Fruit fly (Drosophila melanogaster) whole organism, embryonic: ENCODE results near the gene CG3117.
A peak's percentile ranks its signal among the peaks of the same experiment; 100 is the strongest.

ENCODE experiments used
- Bgb ChIP-seq: fragments of 200-800 bp; sonication (Bioruptor generic); IDR thresholded peaks from 2 replicates; pipeline ENCODE4 v1.3.6; 2022; ENCODE audit warnings: missing biosample characterization, missing genetic modification characterization; ENCODE audit not compliant: partially characterized antibody
- CG10321 ChIP-seq: fragments of 200-800 bp; sonication (Bioruptor generic); IDR thresholded peaks from 2 replicates; pipeline ENCODE4 v1.3.6; 2022; ENCODE audit warnings: missing biosample characterization, missing genetic modification characterization
- CG11504 ChIP-seq: fragments of 200-800 bp; sonication (Bioruptor generic); optimal IDR thresholded peaks from 3 replicates; lab custom pipeline; 2019; ENCODE audit warnings: missing biosample characterization, mild to moderate bottlenecking, missing genetic modification characterization, moderate library complexity
- CG12155 ChIP-seq: fragments of 200-800 bp; sonication (Bioruptor generic); optimal IDR thresholded peaks from 3 replicates; lab custom pipeline; 2016; ENCODE audit warnings: missing biosample characterization, missing genetic modification characterization
- CG12391 ChIP-seq: fragments of 200-800 bp; sonication (Bioruptor generic); optimal IDR thresholded peaks from 3 replicates; lab custom pipeline; 2018; ENCODE audit warnings: missing biosample characterization, mild to moderate bottlenecking, missing genetic modification characterization, moderate library complexity
- CG14050 ChIP-seq: fragments of 200-800 bp; sonication (Bioruptor generic); IDR thresholded peaks from 3 replicates; pipeline ENCODE4 v1.3.6; 2022; ENCODE audit warnings: missing biosample characterization, missing genetic modification characterization
- CG1602 ChIP-seq: fragments of 200-800 bp; sonication (Bioruptor generic); optimal IDR thresholded peaks from 3 replicates; lab custom pipeline; 2016; ENCODE audit warnings: missing biosample characterization, missing genetic modification characterization
- CG17328 ChIP-seq: fragments of 200-800 bp; sonication (Bioruptor generic); IDR thresholded peaks from 2 replicates; pipeline ENCODE4 v1.3.6; 2022; ENCODE audit warnings: missing biosample characterization, missing genetic modification characterization
- CG1832 ChIP-seq: fragments of 200-800 bp; sonication (Bioruptor generic); optimal IDR thresholded peaks from 2 replicates; lab custom pipeline; 2017; ENCODE audit warnings: missing biosample characterization, mild to moderate bottlenecking, missing genetic modification characterization, inconsistent platforms
- CG30431 ChIP-seq: fragments of 200-800 bp; sonication (Bioruptor generic); optimal IDR thresholded peaks from 2 replicates; lab custom pipeline; 2017; ENCODE audit warnings: missing biosample characterization, missing genetic modification characterization
- CG31365 ChIP-seq: fragments of 200-800 bp; sonication (Bioruptor generic); optimal IDR thresholded peaks from 2 replicates; lab custom pipeline; 2018; ENCODE audit warnings: missing biosample characterization, mild to moderate bottlenecking, missing genetic modification characterization
- CG32767 ChIP-seq: fragments of 200-800 bp; sonication (Bioruptor generic); IDR thresholded peaks from 2 replicates; pipeline ENCODE4 v1.3.6; 2022; ENCODE audit warnings: missing biosample characterization, missing genetic modification characterization
- CG4282 ChIP-seq: fragments of 200-800 bp; sonication (Bioruptor generic); optimal IDR thresholded peaks from 2 replicates; lab custom pipeline; 2016; ENCODE audit warnings: missing biosample characterization, missing genetic modification characterization
- CG4424 ChIP-seq: fragments of 200-800 bp; sonication (Bioruptor generic); optimal IDR thresholded peaks from 3 replicates; lab custom pipeline; 2016; ENCODE audit warnings: missing biosample characterization, missing genetic modification characterization
- CG6254 ChIP-seq: fragments of 200-800 bp; sonication (Bioruptor generic); optimal IDR thresholded peaks from 3 replicates; lab custom pipeline; 2017; ENCODE audit warnings: mild to moderate bottlenecking, missing biosample characterization, missing genetic modification reagents, missing genetic modification characterization
- CG6654 ChIP-seq: fragments of 200-800 bp; sonication (Bioruptor generic); optimal IDR thresholded peaks from 2 replicates; lab custom pipeline; 2017; ENCODE audit warnings: missing biosample characterization, mild to moderate bottlenecking, missing genetic modification characterization
- CG7357 ChIP-seq: fragments of 200-800 bp; sonication (Bioruptor generic); IDR thresholded peaks from 3 replicates; pipeline ENCODE4 v1.3.6; 2022; ENCODE audit warnings: missing biosample characterization, missing genetic modification characterization
- CG7839 ChIP-seq: fragments of 200-800 bp; sonication (Bioruptor generic); optimal IDR thresholded peaks from 3 replicates; lab custom pipeline; 2018; ENCODE audit warnings: missing biosample characterization, mild to moderate bottlenecking, missing genetic modification characterization, moderate library complexity
- CG8388 ChIP-seq: fragments of 200-800 bp; sonication (Bioruptor generic); optimal IDR thresholded peaks from 2 replicates; lab custom pipeline; 2019; ENCODE audit warnings: missing biosample characterization, mild to moderate bottlenecking, missing genetic modification characterization, moderate library complexity
- CG9609 ChIP-seq: fragments of 200-800 bp; sonication (Bioruptor generic); optimal IDR thresholded peaks from 3 replicates; lab custom pipeline; 2016; ENCODE audit warnings: missing biosample characterization, missing genetic modification characterization
- CG9797 ChIP-seq: fragments of 200-800 bp; sonication (Bioruptor generic); optimal IDR thresholded peaks from 3 replicates; lab custom pipeline; 2018; ENCODE audit warnings: missing biosample characterization, mild to moderate bottlenecking, missing genetic modification characterization
- Chrac-16 ChIP-seq: fragments of 200-800 bp; sonication (Bioruptor generic); optimal IDR thresholded peaks from 3 replicates; lab custom pipeline; 2016; ENCODE audit warnings: missing biosample characterization, missing genetic modification characterization
- D ChIP-seq, 2 experiments: fragments of 200-800 bp in 1 of 2; fragments of >200 bp in 1 of 2; sonication (Bioruptor generic) in 1 of 2; optimal IDR thresholded peaks; 2 replicates in 1 of 2; 3 replicates in 1 of 2; lab custom pipeline; 2017; ENCODE audit warnings: mild to moderate bottlenecking in 1 of 2, missing biosample characterization in 1 of 2, missing genetic modification characterization in 1 of 2, missing genetic modification reagents in 1 of 2
- Doc2 ChIP-seq: fragments of 200-800 bp; sonication (Bioruptor generic); IDR thresholded peaks from 2 replicates; pipeline ENCODE4 v1.3.6; 2022; ENCODE audit warnings: missing biosample characterization, missing genetic modification characterization
- E2f1 ChIP-seq: fragments of 200-800 bp; sonication (Bioruptor generic); IDR thresholded peaks from 2 replicates; pipeline ENCODE4 v1.3.6; 2022; ENCODE audit warnings: missing biosample characterization, missing genetic modification characterization
- HLH54F ChIP-seq: fragments of 200-800 bp; sonication (Bioruptor generic); optimal IDR thresholded peaks from 3 replicates; lab custom pipeline; 2016; ENCODE audit warnings: missing biosample characterization, missing genetic modification characterization
- ash1 ChIP-seq: fragments of 200-800 bp; sonication (Bioruptor generic); optimal IDR thresholded peaks from 2 replicates; lab custom pipeline; 2018; ENCODE audit warnings: missing biosample characterization, mild to moderate bottlenecking, missing genetic modification characterization
- ato ChIP-seq: fragments of 200-800 bp; sonication (Bioruptor generic); IDR thresholded peaks from 2 replicates; pipeline ENCODE4 v1.3.6; 2022; ENCODE audit warnings: missing biosample characterization, missing genetic modification characterization; ENCODE audit not compliant: partially characterized antibody
- bbx ChIP-seq: fragments of 200-800 bp; sonication (Bioruptor generic); IDR thresholded peaks from 2 replicates; pipeline ENCODE4 v1.3.6; 2022; ENCODE audit warnings: missing biosample characterization, missing genetic modification characterization; ENCODE audit not compliant: partially characterized antibody
- bigmax ChIP-seq: fragments of 200-800 bp; sonication (Bioruptor generic); optimal IDR thresholded peaks from 2 replicates; lab custom pipeline; 2018; ENCODE audit warnings: missing biosample characterization, mild to moderate bottlenecking, missing genetic modification characterization
- bowl ChIP-seq: fragments of 200-800 bp; sonication (Bioruptor generic); IDR thresholded peaks from 2 replicates; pipeline ENCODE4 v1.3.6; 2022; ENCODE audit warnings: missing biosample characterization, missing genetic modification characterization
- cg ChIP-seq: fragments of 200-800 bp; sonication (Bioruptor generic); optimal IDR thresholded peaks from 3 replicates; lab custom pipeline; 2019; ENCODE audit warnings: missing biosample characterization, mild to moderate bottlenecking, missing genetic modification characterization, moderate library complexity
- crol ChIP-seq: fragments of 200-800 bp; sonication (Bioruptor generic); IDR thresholded peaks from 2 replicates; pipeline ENCODE4 v1.3.6; 2022; ENCODE audit warnings: missing biosample characterization, missing genetic modification characterization
- da ChIP-seq: fragments of 200-800 bp; sonication (Bioruptor generic); optimal IDR thresholded peaks from 2 replicates; lab custom pipeline; 2016; ENCODE audit warnings: missing biosample characterization, missing genetic modification characterization
- exex ChIP-seq: fragments of 200-800 bp; sonication (Bioruptor generic); optimal IDR thresholded peaks from 4 replicates; lab custom pipeline; 2018; ENCODE audit warnings: missing biosample characterization, mild to moderate bottlenecking, missing genetic modification characterization, moderate library complexity
- fd102C ChIP-seq: fragments of 200-800 bp; sonication (Bioruptor generic); optimal IDR thresholded peaks from 2 replicates; lab custom pipeline; 2018; ENCODE audit warnings: missing biosample characterization, mild to moderate bottlenecking, missing genetic modification characterization, moderate library complexity
- fu2 ChIP-seq: fragments of 200-800 bp; sonication (Bioruptor generic); optimal IDR thresholded peaks from 2 replicates; lab custom pipeline; 2016; ENCODE audit warnings: missing biosample characterization, missing genetic modification characterization
- hth ChIP-seq: fragments of >200 bp; optimal IDR thresholded peaks from 2 replicates; lab custom pipeline; 2017; ENCODE audit warnings: inconsistent platforms
- ind ChIP-seq: fragments of 200-800 bp; sonication (Bioruptor generic); optimal IDR thresholded peaks from 3 replicates; lab custom pipeline; 2016; ENCODE audit warnings: missing biosample characterization, missing genetic modification characterization
- odd ChIP-seq: fragments of 200-800 bp; sonication (Bioruptor generic); optimal IDR thresholded peaks from 2 replicates; lab custom pipeline; 2017; ENCODE audit warnings: missing biosample characterization, mild to moderate bottlenecking, missing genetic modification characterization
- onecut ChIP-seq: fragments of 200-800 bp; sonication (Bioruptor generic); IDR thresholded peaks from 2 replicates; pipeline ENCODE4 v1.3.6; 2022; ENCODE audit warnings: missing biosample characterization, missing genetic modification characterization
- repo ChIP-seq: fragments of 200-800 bp; sonication (Bioruptor generic); optimal IDR thresholded peaks from 2 replicates; lab custom pipeline; 2016; ENCODE audit warnings: missing biosample characterization, missing genetic modification characterization
- row ChIP-seq: fragments of 200-800 bp; sonication (Bioruptor generic); IDR thresholded peaks from 3 replicates; pipeline ENCODE4 v1.3.6; 2022; ENCODE audit warnings: missing biosample characterization, missing genetic modification characterization
- sqz ChIP-seq: fragments of 200-800 bp; sonication (Bioruptor generic); optimal IDR thresholded peaks from 3 replicates; lab custom pipeline; 2018; ENCODE audit warnings: missing biosample characterization, mild to moderate bottlenecking, missing genetic modification characterization
- tin ChIP-seq: fragments of 200-800 bp; sonication (Bioruptor generic); optimal IDR thresholded peaks from 3 replicates; lab custom pipeline; 2016; ENCODE audit warnings: missing biosample characterization, missing genetic modification characterization
- vvl ChIP-seq: fragments of 200-800 bp; sonication (Bioruptor generic); IDR thresholded peaks from 2 replicates; pipeline ENCODE4 v1.3.6; 2022; ENCODE audit warnings: missing biosample characterization, missing genetic modification characterization
- zen ChIP-seq: fragments of 200-800 bp; sonication (Bioruptor generic); optimal IDR thresholded peaks from 3 replicates; lab custom pipeline; 2018; ENCODE audit warnings: missing biosample characterization, mild to moderate bottlenecking, missing genetic modification characterization, moderate library complexity
- zen2 ChIP-seq: fragments of 200-800 bp; sonication (Bioruptor generic); IDR thresholded peaks from 3 replicates; pipeline ENCODE4 v1.3.6; 2022; ENCODE audit warnings: missing biosample characterization, missing genetic modification characterization; ENCODE audit not compliant: partially characterized antibody
- zfh1 ChIP-seq: fragments of 200-800 bp; sonication (Bioruptor generic); IDR thresholded peaks from 3 replicates; pipeline ENCODE4 v1.3.6; 2022; ENCODE audit warnings: missing biosample characterization, missing genetic modification characterization

CG3117 gene

dm6 chr2L:2884683-2885502 lies 37.9 kb upstream of the CG3117 start (continued):
- TF ChIP-seq exex, result peak; percentile 55
- TF ChIP-seq cg (GFP tag; lab: Kevin White, UChicago), result peak; percentile 69
- TF ChIP-seq sqz (GFP tag; lab: Kevin White, UChicago), result no peak
- TF ChIP-seq CG30431 (GFP tag; lab: Kevin White, UChicago), result no peak
- TF ChIP-seq row, result peak; percentile 78
- TF ChIP-seq ato (GFP tag; lab: Robert Waterston, UW), result peak; percentile 52
- no peak for TF ChIP-seq CG12155 (GFP tag; lab: Kevin White, UChicago)
- TF ChIP-seq odd, result no peak
- TF ChIP-seq CG6654 (GFP tag; lab: Kevin White, UChicago), result no peak
- TF ChIP-seq bigmax (GFP tag; lab: Kevin White, UChicago), result peak; percentile 40
- TF ChIP-seq CG4282 (GFP tag; lab: Kevin White, UChicago), result no peak
- TF ChIP-seq fu2, result no peak
- TF ChIP-seq Bgb (GFP tag; lab: Robert Waterston, UW), result peak; percentile 59
- TF ChIP-seq bbx (GFP tag; lab: Robert Waterston, UW), result peak; percentile 70; the same call in 1 of the 2 replicates
- peak; percentile 15 for TF ChIP-seq fd102C (GFP tag; lab: Kevin White, UChicago)
- no peak for TF ChIP-seq CG12391 (tag; lab: Kevin White, UChicago)
- peak; percentile 68 for TF ChIP-seq da (GFP tag; lab: Kevin White, UChicago)
- peak; percentile 68 for TF ChIP-seq vvl (GFP tag; lab: Robert Waterston, UW)
- peak; percentile 58 for TF ChIP-seq onecut (GFP tag; lab: Robert Waterston, UW)
- TF ChIP-seq Chrac-16 (GFP tag; lab: Kevin White, UChicago), result no peak
- peak; percentile 37; the same call in 1 of the 2 replicates for TF ChIP-seq E2f1
- peak; percentile 4 for TF ChIP-seq CG8388 (GFP tag; lab: Kevin White, UChicago)
- TF ChIP-seq CG7357 (GFP tag; lab: Robert Waterston, UW), result no peak
- peak; percentile 48; the same call in 1 of the 2 replicates for TF ChIP-seq crol
- TF ChIP-seq Doc2 (GFP tag; lab: Robert Waterston, UW), result no peak
- no peak for TF ChIP-seq CG32767
- no peak for TF ChIP-seq zen (tag; lab: Kevin White, UChicago)
- peak; percentile 27 for TF ChIP-seq HLH54F
- no peak; the same call in 2 of the 3 replicates for TF ChIP-seq zen2 (GFP tag; lab: Robert Waterston, UW)
- TF ChIP-seq CG1602 (GFP tag; lab: Kevin White, UChicago), result no peak
- TF ChIP-seq hth, result no peak
- TF ChIP-seq CG6254 (GFP tag; lab: Kevin White, UChicago), result no peak
- peak; percentile 64; the same call in 2 of the 3 replicates for TF ChIP-seq zfh1 (GFP tag; lab: Robert Waterston, UW)
- TF ChIP-seq CG31365 (tag; lab: Kevin White, UChicago), result peak; percentile 44
- no peak for TF ChIP-seq CG4424
- 0 out of 2 replicates have a peak, but pooled peaks have one; percentile 48 for TF ChIP-seq bowl (GFP tag; lab: Robert Waterston, UW)
- TF ChIP-seq ash1 (GFP tag; lab: Kevin White, UChicago), result peak; percentile 65
- TF ChIP-seq repo (GFP tag; lab: Kevin White, UChicago), result peak; percentile 47
- TF ChIP-seq CG11504 (tag; lab: Kevin White, UChicago), result peak; percentile 41
- no peak for TF ChIP-seq CG9609 (GFP tag; lab: Kevin White, UChicago)
- TF ChIP-seq CG10321 (GFP tag; lab: Robert Waterston, UW), result no peak
- no peak for TF ChIP-seq CG1832 (GFP tag; lab: Kevin White, UChicago)
- TF ChIP-seq CG14050, result peak; percentile 22; the same call in 1 of the 3 replicates
- peak; percentile 10 for TF ChIP-seq tin (GFP tag; lab: Kevin White, UChicago)
- no peak for TF ChIP-seq ind
- TF ChIP-seq CG17328 (GFP tag; lab: Robert Waterston, UW), result peak; percentile 28; the same call in 1 of the 2 replicates
- TF ChIP-seq D (optimal IDR thresholded peaks at IDR 0.05; lab: Kevin White, UChicago), result no peak
- no peak for TF ChIP-seq D (GFP tag; optimal IDR thresholded peaks at IDR 0.05; lab: Kevin White, UChicago)
- TF ChIP-seq CG9797 (GFP tag; lab: Kevin White, UChicago), result peak; percentile 95
- peak; percentile 30 for TF ChIP-seq CG7839 (tag; lab: Kevin White, UChicago)
